Fruit fly (Drosophila melanogaster) whole organism, embryonic: ENCODE results near the gene Dmtn.

Experiments used
- Adf1 ChIP-seq: fragments of 200-800 bp; sonication (Bioruptor generic); IDR thresholded peaks from 2 replicates; pipeline ENCODE4 v1.3.6; 2022; ENCODE audit warnings: missing biosample characterization, missing genetic modification characterization
- Blimp-1 ChIP-seq: fragments of 200-800 bp; sonication (Bioruptor generic); optimal IDR thresholded peaks from 3 replicates; lab custom pipeline; 2018; ENCODE audit warnings: missing biosample characterization, missing genetic modification characterization, mild to moderate bottlenecking, moderate library complexity, missing genetic modification reagents
- CG10565 ChIP-seq: fragments of 200-800 bp; sonication (Bioruptor generic); optimal IDR thresholded peaks from 3 replicates; lab custom pipeline; 2016; ENCODE audit warnings: missing biosample characterization, mild to moderate bottlenecking, missing genetic modification characterization
- CG12659 ChIP-seq: fragments of 200-800 bp; sonication (Bioruptor generic); optimal IDR thresholded peaks from 3 replicates; lab custom pipeline; 2017; ENCODE audit warnings: mild to moderate bottlenecking, missing biosample characterization, missing genetic modification reagents, missing genetic modification characterization
- CG13296 ChIP-seq: fragments of 200-800 bp; sonication (Bioruptor generic); optimal IDR thresholded peaks from 3 replicates; lab custom pipeline; 2018; ENCODE audit warnings: missing biosample characterization, mild to moderate bottlenecking, missing genetic modification characterization
- CG14965 ChIP-seq: fragments of 200-800 bp; sonication (Bioruptor generic); optimal IDR thresholded peaks from 2 replicates; lab custom pipeline; 2016; ENCODE audit warnings: missing biosample characterization, missing genetic modification characterization, borderline replicate concordance
- CG17359 ChIP-seq: fragments of 200-800 bp; sonication (Bioruptor generic); optimal IDR thresholded peaks from 3 replicates; lab custom pipeline; 2018; ENCODE audit warnings: missing biosample characterization, mild to moderate bottlenecking, missing genetic modification characterization, moderate library complexity
- CG17361 ChIP-seq: fragments of 200-800 bp; sonication (Bioruptor generic); IDR thresholded peaks from 3 replicates; pipeline ENCODE4 v1.3.6; 2022; ENCODE audit warnings: missing biosample characterization, missing genetic modification characterization
- CG2678 ChIP-seq: fragments of 200-800 bp; sonication (Bioruptor generic); optimal IDR thresholded peaks from 3 replicates; lab custom pipeline; 2019; ENCODE audit warnings: missing biosample characterization, mild to moderate bottlenecking, missing genetic modification characterization, moderate library complexity
- CG2889 ChIP-seq: fragments of 200-800 bp; sonication (Bioruptor generic); IDR thresholded peaks from 3 replicates; pipeline ENCODE4 v1.3.6; 2022; ENCODE audit warnings: missing biosample characterization, missing genetic modification characterization
- CG3163 ChIP-seq: fragments of 200-800 bp; sonication (Bioruptor generic); optimal IDR thresholded peaks from 3 replicates; lab custom pipeline; 2016; ENCODE audit warnings: missing biosample characterization, missing genetic modification characterization
- CG32772 ChIP-seq: fragments of 200-800 bp; sonication (Bioruptor generic); IDR thresholded peaks from 2 replicates; pipeline ENCODE4 v1.3.6; 2022; ENCODE audit warnings: missing biosample characterization, missing genetic modification characterization
- CG33557 ChIP-seq: fragments of 200-800 bp; sonication (Bioruptor generic); optimal IDR thresholded peaks from 2 replicates; lab custom pipeline; 2019; ENCODE audit warnings: missing biosample characterization, mild to moderate bottlenecking, missing genetic modification characterization, moderate library complexity
- CG3995 ChIP-seq: fragments of 200-800 bp; sonication (Bioruptor generic); optimal IDR thresholded peaks from 3 replicates; lab custom pipeline; 2016; ENCODE audit warnings: missing biosample characterization, missing genetic modification characterization
- CG4424 ChIP-seq: fragments of 200-800 bp; sonication (Bioruptor generic); optimal IDR thresholded peaks from 3 replicates; lab custom pipeline; 2016; ENCODE audit warnings: missing biosample characterization, missing genetic modification characterization
- CG4820 ChIP-seq: fragments of 200-800 bp; sonication (Bioruptor generic); optimal IDR thresholded peaks from 3 replicates; lab custom pipeline; 2016; ENCODE audit warnings: missing biosample characterization, missing genetic modification characterization
- CG7271 ChIP-seq: fragments of 200-800 bp; sonication (Bioruptor generic); optimal IDR thresholded peaks from 2 replicates; lab custom pipeline; 2018; ENCODE audit warnings: missing biosample characterization, mild to moderate bottlenecking, missing genetic modification characterization, moderate library complexity
- CG7745 ChIP-seq: fragments of 200-800 bp; sonication (Bioruptor generic); optimal IDR thresholded peaks from 2 replicates; lab custom pipeline; 2018; ENCODE audit warnings: missing biosample characterization, mild to moderate bottlenecking, missing genetic modification characterization, moderate library complexity
- CG8478 ChIP-seq: fragments of >200 bp; optimal IDR thresholded peaks from 2 replicates; lab custom pipeline; 2018
- CG8944 ChIP-seq: fragments of 200-800 bp; sonication (Bioruptor generic); optimal IDR thresholded peaks from 3 replicates; lab custom pipeline; 2016; ENCODE audit warnings: missing biosample characterization, missing genetic modification characterization
- Doc3 ChIP-seq: fragments of 200-800 bp; sonication (Bioruptor generic); IDR thresholded peaks from 3 replicates; pipeline ENCODE4 v1.3.6; 2022; ENCODE audit warnings: missing biosample characterization, missing genetic modification characterization; ENCODE audit not compliant: partially characterized antibody
- Hmr ChIP-seq: fragments of 200-800 bp; sonication (Bioruptor generic); optimal IDR thresholded peaks from 3 replicates; lab custom pipeline; 2017; ENCODE audit warnings: mild to moderate bottlenecking, missing biosample characterization, missing genetic modification reagents, missing genetic modification characterization
- Jarid2 ChIP-seq: fragments of 200-800 bp; sonication (Bioruptor generic); optimal IDR thresholded peaks from 3 replicates; lab custom pipeline; 2017; ENCODE audit warnings: mild to moderate bottlenecking, missing biosample characterization, missing genetic modification reagents, missing genetic modification characterization
- MBD-R2 ChIP-seq: fragments of 200-800 bp; sonication (Bioruptor generic); IDR thresholded peaks from 2 replicates; pipeline ENCODE4 v1.3.6; 2022; ENCODE audit warnings: missing biosample characterization, missing genetic modification characterization
- Med ChIP-seq: fragments of 200-800 bp; sonication (Bioruptor generic); peaks from one replicate; lab custom pipeline; 2016; ENCODE audit warnings: missing biosample characterization, missing genetic modification characterization, mild to moderate bottlenecking, inconsistent platforms, moderate library complexity
- NC2α ChIP-seq: fragments of 200-800 bp; sonication (Bioruptor generic); optimal IDR thresholded peaks from 2 replicates; lab custom pipeline; 2016; ENCODE audit warnings: missing biosample characterization, missing genetic modification characterization
- Oli ChIP-seq: fragments of 200-800 bp; sonication (Bioruptor generic); optimal IDR thresholded peaks from 2 replicates; lab custom pipeline; 2018; ENCODE audit warnings: missing biosample characterization, mild to moderate bottlenecking, missing genetic modification characterization, moderate library complexity
- Pdp1 ChIP-seq, 2 experiments: fragments of 200-800 bp; sonication (Bioruptor generic); optimal IDR thresholded peaks; 3 replicates each; lab custom pipeline; 2016; ENCODE audit warnings: missing biosample characterization in 2 of 2, missing genetic modification characterization in 2 of 2, mild to moderate bottlenecking in 1 of 2, moderate library complexity in 1 of 2
- Rfx ChIP-seq: fragments of 200-800 bp; sonication (Bioruptor generic); IDR thresholded peaks from 2 replicates; pipeline ENCODE4 v1.3.6; 2022; ENCODE audit warnings: missing biosample characterization, missing genetic modification characterization
- Usf ChIP-seq: fragments of 200-800 bp; sonication (Bioruptor generic); optimal IDR thresholded peaks from 2 replicates; lab custom pipeline; 2017; ENCODE audit warnings: missing genotype, missing biosample characterization, missing genetic modification characterization
- Xbp1 ChIP-seq: fragments of 200-800 bp; sonication (Bioruptor generic); optimal IDR thresholded peaks from 3 replicates; lab custom pipeline; 2016; ENCODE audit warnings: missing biosample characterization, mild to moderate bottlenecking, missing genetic modification characterization
- YL-1 ChIP-seq: fragments of 200-800 bp; sonication (Bioruptor generic); optimal IDR thresholded peaks from 3 replicates; lab custom pipeline; 2017; ENCODE audit warnings: missing biosample characterization, mild to moderate bottlenecking, missing genetic modification characterization
- ato ChIP-seq: fragments of 200-800 bp; sonication (Bioruptor generic); IDR thresholded peaks from 2 replicates; pipeline ENCODE4 v1.3.6; 2022; ENCODE audit warnings: missing biosample characterization, missing genetic modification characterization; ENCODE audit not compliant: partially characterized antibody
- bab2 ChIP-seq: fragments of 200-800 bp; sonication (Bioruptor generic); optimal IDR thresholded peaks from 2 replicates; lab custom pipeline; 2016; ENCODE audit warnings: missing biosample characterization, missing genetic modification characterization
- bcd ChIP-seq: fragments of 200-800 bp; sonication (Bioruptor generic); optimal IDR thresholded peaks from 2 replicates; lab custom pipeline; 2017; ENCODE audit warnings: missing biosample characterization, mild to moderate bottlenecking, missing genetic modification characterization
- disco-r ChIP-seq: fragments of 200-800 bp; sonication (Bioruptor generic); optimal IDR thresholded peaks from 2 replicates; lab custom pipeline; 2016; ENCODE audit warnings: missing biosample characterization, missing genetic modification characterization
- dm ChIP-seq: fragments of 200-800 bp; sonication (Bioruptor generic); optimal IDR thresholded peaks from 3 replicates; lab custom pipeline; 2016; ENCODE audit warnings: missing biosample characterization, missing genetic modification characterization
- dysf ChIP-seq: fragments of 200-800 bp; sonication (Bioruptor generic); IDR thresholded peaks from 3 replicates; pipeline ENCODE4 v1.3.6; 2022; ENCODE audit warnings: missing biosample characterization, missing genetic modification characterization
- ems ChIP-seq: fragments of 200-800 bp; sonication (Bioruptor generic); optimal IDR thresholded peaks from 3 replicates; lab custom pipeline; 2016; ENCODE audit warnings: missing biosample characterization, missing genetic modification characterization
- fd64A ChIP-seq: fragments of 200-800 bp; sonication (Bioruptor generic); optimal IDR thresholded peaks from 3 replicates; lab custom pipeline; 2018; ENCODE audit warnings: missing biosample characterization, mild to moderate bottlenecking, missing genetic modification characterization
- ham ChIP-seq: fragments of 200-800 bp; sonication (Bioruptor generic); IDR thresholded peaks from 2 replicates; pipeline ENCODE4 v1.3.6; 2022; ENCODE audit warnings: missing biosample characterization, missing genetic modification characterization
- hth ChIP-seq: fragments of >200 bp; optimal IDR thresholded peaks from 2 replicates; lab custom pipeline; 2017; ENCODE audit warnings: inconsistent platforms
- kah ChIP-seq: fragments of 200-800 bp; sonication (Bioruptor generic); optimal IDR thresholded peaks from 2 replicates; lab custom pipeline; 2018; ENCODE audit warnings: missing biosample characterization, mild to moderate bottlenecking, missing genetic modification characterization
- lab ChIP-seq: fragments of 200-800 bp; sonication (Bioruptor generic); optimal IDR thresholded peaks from 3 replicates; lab custom pipeline; 2017; ENCODE audit warnings: missing biosample characterization, missing genetic modification characterization, mild to moderate bottlenecking, moderate library complexity, missing genetic modification reagents
- lmd ChIP-seq: fragments of 200-800 bp; sonication (Bioruptor generic); IDR thresholded peaks from 2 replicates; pipeline ENCODE4 v1.3.6; 2022; ENCODE audit warnings: missing biosample characterization, missing genetic modification characterization
- maf-S ChIP-seq: fragments of 200-800 bp; sonication (Bioruptor generic); optimal IDR thresholded peaks from 2 replicates; lab custom pipeline; 2016; ENCODE audit warnings: missing biosample characterization, missing genetic modification characterization
- nom ChIP-seq: fragments of 200-800 bp; sonication (Bioruptor generic); optimal IDR thresholded peaks from 2 replicates; lab custom pipeline; 2017; ENCODE audit warnings: missing biosample characterization, missing genetic modification characterization, mild to moderate bottlenecking, moderate library complexity, missing genetic modification reagents
- onecut ChIP-seq: fragments of 200-800 bp; sonication (Bioruptor generic); IDR thresholded peaks from 2 replicates; pipeline ENCODE4 v1.3.6; 2022; ENCODE audit warnings: missing biosample characterization, missing genetic modification characterization
- sc ChIP-seq, 3 experiments: fragments of >200 bp in 2 of 3; fragments of 200-800 bp in 1 of 3; sonication (Bioruptor generic) in 1 of 3; optimal IDR thresholded peaks; 2 replicates in 2 of 3; 3 replicates in 1 of 3; lab custom pipeline; 2017; ENCODE audit warnings: mild to moderate bottlenecking in 1 of 3, missing biosample characterization in 1 of 3, missing genetic modification characterization in 1 of 3, missing genetic modification reagents in 1 of 3
- wor ChIP-seq: fragments of 200-800 bp; sonication (Bioruptor generic); IDR thresholded peaks from 2 replicates; pipeline ENCODE4 v1.3.6; 2022; ENCODE audit warnings: missing biosample characterization, missing genetic modification characterization

The Dmtn gene

dm6 chr3R:6368550-6369238 lies 37.0 kb downstream of the Dmtn start, which contains the start of gene CG10286 (continued):
- TF ChIP-seq bcd (GFP tag; lab: Kevin White, UChicago) (peak; percentile 19), kah (no peak), Pdp1 (GFP tag; optimal IDR thresholded peaks at IDR 0.05; lab: Kevin White, UChicago) (no peak), NC2α (GFP tag; lab: Kevin White, UChicago) (no peak), Jarid2 (GFP tag; lab: Kevin White, UChicago) (peak; percentile 23), lmd (no peak), Blimp-1 (GFP tag; lab: Kevin White, UChicago) (no peak), lab (peak; percentile 53), ham (GFP tag; lab: Robert Waterston, UW) (no peak), CG2889 (GFP tag; lab: Robert Waterston, UW) (no peak), fd64A (GFP tag; lab: Kevin White, UChicago) (no peak), nom (GFP tag; lab: Kevin White, UChicago) (no peak), maf-S (GFP tag; lab: Kevin White, UChicago) (no peak), Med (peak; percentile 82), Rfx (GFP tag; lab: Robert Waterston, UW) (peak; percentile 62), wor (no peak), CG3163 (no peak), Usf (GFP tag; lab: Kevin White, UChicago) (no peak), CG17359 (tag; lab: Kevin White, UChicago) (peak; percentile 19), CG17361 (no peak; the same call in 1 of the 3 replicates), Hmr (peak; percentile 48), dm (GFP tag; lab: Kevin White, UChicago) (peak; percentile 97), CG4820 (no peak), ems (GFP tag; lab: Kevin White, UChicago) (no peak), Oli (tag; lab: Kevin White, UChicago) (no peak), YL-1 (GFP tag; lab: Kevin White, UChicago) (peak; percentile 70), CG8944 (GFP tag; lab: Kevin White, UChicago) (no peak), disco-r (no peak), sc (optimal IDR thresholded peaks at IDR 0.05; lab: Kevin White, UChicago) (no peak), sc (GFP tag; optimal IDR thresholded peaks at IDR 0.05; lab: Kevin White, UChicago) (no peak), ato (GFP tag; lab: Robert Waterston, UW) (peak; percentile 66; the same call in 1 of the 2 replicates), CG32772 (GFP tag; lab: Robert Waterston, UW) (no peak), CG7271 (no peak), onecut (GFP tag; lab: Robert Waterston, UW) (peak; percentile 57), CG2678 (tag; lab: Kevin White, UChicago) (no peak), Xbp1 (GFP tag; lab: Kevin White, UChicago) (no peak), Doc3 (GFP tag; lab: Robert Waterston, UW) (peak; percentile 51; the same call in 2 of the 3 replicates), MBD-R2 (GFP tag; lab: Robert Waterston, UW) (peak; percentile 68), CG12659 (peak; percentile 42), bab2 (GFP tag; lab: Kevin White, UChicago) (no peak), CG13296 (peak; percentile 32), CG14965 (no peak), Adf1 (GFP tag; lab: Robert Waterston, UW) (no peak), CG3995 (GFP tag; lab: Kevin White, UChicago) (peak; percentile 98), CG4424 (GFP tag; lab: Kevin White, UChicago) (no peak), CG8478 (lab: Kevin White, UChicago) (no peak), CG7745 (tag; lab: Kevin White, UChicago) (no peak), hth (lab: Kevin White, UChicago) (no peak), dysf (GFP tag; lab: Robert Waterston, UW) (peak; percentile 20; the same call in 2 of the 3 replicates), CG33557 (GFP tag; lab: Kevin White, UChicago) (no peak), CG10565 (GFP tag; lab: Kevin White, UChicago) (no peak)
